Worm (Caenorhabditis elegans): ENCODE data around the gene clec-3.

DNA sequence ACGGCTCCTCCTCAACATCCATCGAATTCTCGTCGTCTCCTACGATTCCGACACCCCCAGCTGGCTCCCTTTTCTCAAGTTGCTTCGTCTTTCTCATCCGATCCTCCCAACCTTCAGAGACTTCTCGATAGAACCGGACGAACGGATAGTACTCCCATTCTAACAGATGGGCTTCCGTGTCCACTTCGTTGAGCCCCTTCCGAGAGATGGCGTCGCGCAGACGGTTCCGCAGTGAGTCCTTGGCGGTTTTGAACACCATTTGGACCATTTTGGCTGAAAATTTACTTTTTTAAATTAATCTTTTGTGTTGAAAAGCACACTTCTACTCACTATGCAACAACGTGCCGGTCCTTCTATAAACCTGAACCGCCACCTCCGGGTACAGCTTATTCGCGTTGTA, 34.0 kb upstream of the clec-3 start:
- TF ChIP-seq nhr-237 (tag; optimal IDR thresholded peaks at IDR 0.05) (no peak), lsy-2 (tag; optimal IDR thresholded peaks at IDR 0.05) (no peak), elt-3 (tag; optimal IDR thresholded peaks at IDR 0.05) (no peak), ces-1 (GFP tag; optimal IDR thresholded peaks at IDR 0.05) (no peak), snpc-4 (tag; optimal IDR thresholded peaks at IDR 0.05) (no peak), pha-4 (tag; optimal IDR thresholded peaks at IDR 0.05) (no peak), nhr-28 (tag; optimal IDR thresholded peaks at IDR 0.05) (no peak), unc-62 (GFP tag; optimal IDR thresholded peaks at IDR 0.05) (no peak), mep-1 (tag; optimal IDR thresholded peaks at IDR 0.05) (no peak)

All from whole organism, mixed stage, embryonic.